Worm (Caenorhabditis elegans): ENCODE results near the gene sre-27.
"Not testable (repeated sequence)": the region's sequence is repeated elsewhere in the genome, so short reads cannot be mapped to it uniquely, and the experiment has no call there.

The sre-27 gene

ce11 chrII:12449849-12450248 is 32.4 kb upstream of the sre-27 start, which contains the start of gene sre-34:
Gene sre-34 (plus strand): TSS chrII:12450149.
- TF ChIP-seq sptf-1 (tag; optimal IDR thresholded peaks at IDR 0.05), result no peak
- TF ChIP-seq ceh-83 (GFP tag; optimal IDR thresholded peaks at IDR 0.05), result no peak
- TF ChIP-seq nhr-237 (tag; optimal IDR thresholded peaks at IDR 0.05), result no peak
- TF ChIP-seq blmp-1 (tag; optimal IDR thresholded peaks at IDR 0.05), result no peak
- no peak for TF ChIP-seq mab-5 (tag; optimal IDR thresholded peaks at IDR 0.05)
- no peak for TF ChIP-seq nhr-12 (tag; optimal IDR thresholded peaks at IDR 0.05)
- no peak for TF ChIP-seq ceh-43 (GFP tag; optimal IDR thresholded peaks at IDR 0.05)
- TF ChIP-seq lin-32 (GFP tag; optimal IDR thresholded peaks at IDR 0.05), result no peak
- no peak for TF ChIP-seq flh-1 (GFP tag; optimal IDR thresholded peaks at IDR 0.05)
- TF ChIP-seq ces-1 (GFP tag; optimal IDR thresholded peaks at IDR 0.05), result no peak
- no peak for TF ChIP-seq snpc-4 (tag; optimal IDR thresholded peaks at IDR 0.05)

DNA sequence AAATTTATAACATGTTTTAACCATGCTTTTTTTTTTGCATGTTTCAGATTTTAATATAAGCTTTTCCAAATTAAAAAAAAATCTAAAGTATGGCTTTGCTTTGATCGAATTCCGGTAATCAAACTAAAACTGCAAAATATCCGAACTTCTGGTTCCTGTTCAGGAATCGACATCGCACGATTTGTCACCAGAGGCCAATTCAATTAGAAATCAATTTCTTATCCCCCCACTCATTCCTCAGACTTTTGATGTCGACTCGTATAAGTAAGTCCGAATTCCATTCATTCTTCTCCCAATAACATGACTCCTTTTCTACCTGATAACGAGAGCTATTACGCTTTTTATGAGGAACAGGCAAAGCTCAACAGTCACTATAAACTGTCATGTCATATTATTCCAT is 30.8 kb upstream of the sre-27 start, which contains the start of gene srh-27:
TSS of gene srh-27 (plus strand) at position 301 of the 400 bp plus-strand sequence.
- TF ChIP-seq flh-1 (GFP tag; optimal IDR thresholded peaks at IDR 0.05) (no peak), unc-39 (tag; optimal IDR thresholded peaks at IDR 0.05) (no peak), unc-120 (tag; optimal IDR thresholded peaks at IDR 0.05; ENCODE audit: poor library complexity, severe bottlenecking) (no peak)

ce11 chrII:12444679-12445376 is 27.4 kb upstream of the sre-27 start, which contains the start of the genes W05H5.1 and pitr-6:
Gene W05H5.1 (minus strand): TSS chrII:12444779.
Gene pitr-6 (plus strand): TSS chrII:12445326.
- TF ChIP-seq pha-4 (tag; optimal IDR thresholded peaks at IDR 0.05), result peak; percentile 14
- TF ChIP-seq unc-62 (GFP tag; optimal IDR thresholded peaks at IDR 0.05), result no peak

DNA sequence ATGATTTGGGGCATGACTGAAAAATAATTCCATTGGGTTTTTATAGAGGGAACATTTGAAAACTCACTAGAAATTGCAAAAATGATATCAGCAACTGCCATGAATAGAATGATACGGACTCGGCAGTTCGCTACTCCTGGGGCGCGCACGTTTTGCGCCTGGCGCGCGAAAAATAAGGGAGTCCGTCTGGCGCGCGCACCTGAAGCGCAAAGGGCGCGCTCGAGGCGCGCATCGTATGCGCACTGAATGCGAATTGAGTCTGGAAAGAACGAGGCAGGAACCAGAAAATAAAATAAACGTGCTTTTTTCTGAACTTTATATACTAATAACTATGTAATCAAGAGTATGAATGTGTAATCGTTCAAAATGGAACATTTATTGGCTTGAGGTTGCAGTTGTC is 23.8 kb upstream of the sre-27 start, which contains the start of gene Y57A10C.10:
TSS of gene Y57A10C.10 (minus strand) at position 101 of the 400 bp plus-strand sequence.
- not testable (repeated sequence) for TF ChIP-seq flh-1 (GFP tag; optimal IDR thresholded peaks at IDR 0.05); ztf-11 (tag; optimal IDR thresholded peaks at IDR 0.05); sptf-1 (tag; optimal IDR thresholded peaks at IDR 0.05)

DNA sequence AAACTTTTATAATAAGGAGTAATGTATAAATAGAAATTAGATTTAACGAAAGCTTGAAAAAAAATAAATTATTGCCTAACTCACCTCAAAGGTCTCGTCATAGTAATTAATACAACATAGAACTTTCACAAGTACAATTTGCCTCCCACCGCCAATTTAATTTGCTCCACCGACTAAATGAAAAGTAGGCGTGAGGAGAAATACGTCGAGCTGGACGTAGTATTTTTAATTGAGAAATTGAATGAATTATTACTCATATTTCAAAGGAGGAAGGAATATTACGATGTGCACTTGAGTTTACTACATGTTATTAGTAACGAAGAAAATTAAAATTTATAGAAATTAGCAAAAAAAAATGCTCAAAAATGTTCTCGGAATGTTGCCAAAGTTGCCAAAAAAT is 21.0 kb upstream of the sre-27 start, which contains the start of gene Y57A10C.9:
TSS of gene Y57A10C.9 (minus strand) at position 101 of the 400 bp plus-strand sequence.
- TF ChIP-seq nhr-12 (tag; optimal IDR thresholded peaks at IDR 0.05), result no peak
- no peak for TF ChIP-seq nhr-76 (tag; optimal IDR thresholded peaks at IDR 0.05)
- no peak for TF ChIP-seq snpc-4 (tag; optimal IDR thresholded peaks at IDR 0.05)
- no peak for TF ChIP-seq sem-2 (GFP tag; optimal IDR thresholded peaks at IDR 0.05)
- TF ChIP-seq ztf-11 (tag; optimal IDR thresholded peaks at IDR 0.05), result no peak
- TF ChIP-seq ceh-43 (GFP tag; optimal IDR thresholded peaks at IDR 0.05), result no peak
- TF ChIP-seq mab-5 (tag; optimal IDR thresholded peaks at IDR 0.05), result no peak
- TF ChIP-seq zip-8 (tag; optimal IDR thresholded peaks at IDR 0.05), result no peak
- TF ChIP-seq elt-3 (tag; optimal IDR thresholded peaks at IDR 0.05), result no peak
- TF ChIP-seq nhr-2 (tag; optimal IDR thresholded peaks at IDR 0.05), result no peak
- no peak for TF ChIP-seq ceh-39 (tag; optimal IDR thresholded peaks at IDR 0.05)
- TF ChIP-seq blmp-1 (tag; optimal IDR thresholded peaks at IDR 0.05), result no peak
- no peak for TF ChIP-seq lin-32 (GFP tag; optimal IDR thresholded peaks at IDR 0.05)
- TF ChIP-seq unc-62 (GFP tag; optimal IDR thresholded peaks at IDR 0.05), result no peak
- TF ChIP-seq bed-3 (GFP tag; optimal IDR thresholded peaks at IDR 0.05), result no peak
- no peak for TF ChIP-seq ces-1 (GFP tag; optimal IDR thresholded peaks at IDR 0.05)

DNA sequence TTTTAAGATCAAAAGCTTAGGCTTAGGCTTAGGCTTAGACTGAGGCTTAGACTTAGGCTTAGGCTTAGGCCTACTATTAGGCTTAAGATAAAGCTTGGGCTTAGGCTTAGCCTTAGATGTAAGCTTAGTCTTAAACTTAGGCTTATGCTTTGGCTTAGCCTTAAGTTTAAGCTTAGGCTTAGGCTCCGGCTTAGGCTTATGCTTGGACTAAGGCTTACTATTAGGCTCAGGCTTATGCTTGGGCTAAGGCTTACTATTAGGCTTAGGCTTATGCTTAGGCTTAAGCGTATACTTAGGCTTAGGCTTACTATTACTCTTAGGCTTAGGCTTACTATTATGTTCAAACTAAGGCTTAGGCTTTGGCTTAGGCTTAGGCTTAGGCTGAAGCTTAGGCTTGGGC is 19.3 kb upstream of the sre-27 start:
- TF ChIP-seq elt-1 (tag; optimal IDR thresholded peaks at IDR 0.05; ENCODE audit: borderline replicate concordance, insufficient read depth) (no peak), nhr-237 (tag; optimal IDR thresholded peaks at IDR 0.05) (no peak), unc-120 (tag; optimal IDR thresholded peaks at IDR 0.05; ENCODE audit: poor library complexity, severe bottlenecking) (no peak), unc-39 (tag; optimal IDR thresholded peaks at IDR 0.05) (no peak), tbx-8 (GFP tag; optimal IDR thresholded peaks at IDR 0.05) (no peak), M03D4.4 (tag; optimal IDR thresholded peaks at IDR 0.05) (no peak), ceh-83 (GFP tag; optimal IDR thresholded peaks at IDR 0.05) (no peak), ham-2 (GFP tag; optimal IDR thresholded peaks at IDR 0.05) (peak; percentile 65), elt-3 (tag; optimal IDR thresholded peaks at IDR 0.05) (no peak)
